Worm (Caenorhabditis elegans): ENCODE data around the gene C25E10.10.

The C25E10.10 gene

ce11 chrV:9056253-9056652 is at the start of gene C25E10.10:
TSS of gene C25E10.10 (minus strand) at chrV:9056353.
- TF ChIP-seq ets-7 (tag; optimal IDR thresholded peaks at IDR 0.05) (no peak), tbx-11 (GFP tag; IDR thresholded peaks at IDR 0.05) (no peak), hmbx-1 (tag; optimal IDR thresholded peaks at IDR 0.05) (no peak), ceh-13 (GFP tag; optimal IDR thresholded peaks at IDR 0.05) (no peak), B0310.2 (tag; optimal IDR thresholded peaks at IDR 0.05) (no peak), tra-4 (tag; optimal IDR thresholded peaks at IDR 0.05) (no peak), scrt-1 (GFP tag; IDR thresholded peaks at IDR 0.05) (no peak), pes-1 (GFP tag; IDR thresholded peaks at IDR 0.05) (no peak), hmg-4 (GFP tag; optimal IDR thresholded peaks at IDR 0.05) (no peak), aly-1 (tag; optimal IDR thresholded peaks at IDR 0.05) (no peak), F13C5.2 (tag; optimal IDR thresholded peaks at IDR 0.05) (no peak)

DNA sequence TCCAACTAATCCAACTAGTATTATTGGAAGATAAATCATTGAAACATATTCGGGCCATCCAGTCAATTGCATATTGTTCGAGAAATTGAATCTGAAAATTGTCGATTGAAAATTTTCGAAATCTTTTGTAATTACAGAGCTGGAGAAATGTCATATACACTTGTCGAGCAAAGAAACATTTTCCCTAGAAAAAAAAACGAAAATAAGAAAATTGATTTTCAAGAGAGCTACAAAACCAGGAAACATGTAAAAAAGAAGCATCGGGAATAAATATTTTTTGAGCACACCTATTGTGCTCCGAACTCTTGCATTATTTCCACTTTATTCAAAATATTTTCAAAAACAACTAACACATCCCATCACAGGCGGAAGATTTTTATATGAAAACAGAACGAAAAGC is 44.9 kb upstream of the C25E10.10 start, which contains the start of gene frpr-6:
Gene frpr-6, minus strand, starts transcription at position 101 of the 400 bp plus-strand sequence.
- no peak for TF ChIP-seq tra-4 (tag; optimal IDR thresholded peaks at IDR 0.05)
- no peak for TF ChIP-seq scrt-1 (GFP tag; IDR thresholded peaks at IDR 0.05)
- TF ChIP-seq aly-1 (tag; optimal IDR thresholded peaks at IDR 0.05) = no peak
- TF ChIP-seq hmbx-1 (tag; optimal IDR thresholded peaks at IDR 0.05) = no peak
- no peak for TF ChIP-seq pes-1 (GFP tag; IDR thresholded peaks at IDR 0.05)
- no peak for TF ChIP-seq tbx-37 (GFP tag; conservative IDR thresholded peaks at IDR 0.05)
- TF ChIP-seq ceh-13 (GFP tag; optimal IDR thresholded peaks at IDR 0.05) = no peak
- TF ChIP-seq ceh-36 (tag; optimal IDR thresholded peaks at IDR 0.05) = no peak
- TF ChIP-seq ama-1 (optimal IDR thresholded peaks at IDR 0.05) = no peak
- TF ChIP-seq F13C5.2 (tag; optimal IDR thresholded peaks at IDR 0.05) = no peak
- TF ChIP-seq flt-1 (GFP tag; IDR thresholded peaks at IDR 0.05) = no peak
- no peak for TF ChIP-seq ets-7 (tag; optimal IDR thresholded peaks at IDR 0.05)
- no peak for TF ChIP-seq B0310.2 (tag; optimal IDR thresholded peaks at IDR 0.05)
- TF ChIP-seq hnd-1 (tag; optimal IDR thresholded peaks at IDR 0.05) = no peak
- TF ChIP-seq tbx-11 (GFP tag; IDR thresholded peaks at IDR 0.05) = no peak
- TF ChIP-seq sea-1 (GFP tag; conservative IDR thresholded peaks at IDR 0.05) = no peak
- no peak for TF ChIP-seq hmg-4 (GFP tag; optimal IDR thresholded peaks at IDR 0.05)

DNA sequence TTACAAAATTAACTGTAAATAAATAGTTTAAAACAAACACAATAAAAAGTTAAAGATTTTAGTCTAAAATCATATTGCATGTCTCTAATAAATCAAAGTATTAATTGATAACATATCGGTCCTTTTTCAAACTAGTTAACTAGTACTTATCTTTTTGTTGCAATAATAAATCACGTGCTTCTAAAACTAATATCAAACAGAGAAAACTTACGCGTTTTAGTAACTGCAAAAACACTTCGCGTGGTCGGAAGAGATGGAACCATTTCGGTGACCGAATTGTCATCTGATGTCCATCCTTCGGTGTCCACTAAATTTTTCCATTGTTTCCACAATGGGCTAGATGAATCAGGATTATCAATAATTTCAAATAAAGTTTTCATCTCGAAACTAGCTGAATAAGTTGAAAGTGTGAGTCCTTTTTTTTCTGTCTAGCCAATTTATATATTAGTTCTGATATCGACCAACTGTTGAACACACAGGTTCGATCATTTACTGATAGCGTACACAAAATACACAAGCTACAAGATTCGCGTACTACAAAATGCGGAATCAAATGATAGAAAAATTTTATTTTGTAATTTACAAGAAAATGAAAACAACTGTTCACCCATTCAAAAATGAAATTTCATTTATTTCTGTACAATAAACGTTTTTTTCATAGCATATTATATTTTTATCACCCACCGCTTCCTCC is 42.3 kb upstream of the C25E10.10 start, which contains the start of gene F21C10.9:
Gene F21C10.9, minus strand, starts transcription at position 417 of the 694 bp plus-strand sequence.
- TF ChIP-seq scrt-1 (GFP tag; IDR thresholded peaks at IDR 0.05) (no peak), tbx-11 (GFP tag; IDR thresholded peaks at IDR 0.05) (no peak)

- TF ChIP-seq sea-1 (GFP tag; conservative IDR thresholded peaks at IDR 0.05) = no peak
- no peak for TF ChIP-seq tbx-37 (GFP tag; conservative IDR thresholded peaks at IDR 0.05)
- TF ChIP-seq tbx-11 (GFP tag; IDR thresholded peaks at IDR 0.05) = no peak
- TF ChIP-seq hmg-4 (GFP tag; optimal IDR thresholded peaks at IDR 0.05) = no peak
- no peak for TF ChIP-seq F13C5.2 (tag; optimal IDR thresholded peaks at IDR 0.05)
These were observed 41.1 kb upstream of the C25E10.10 start for ce11 chrV:9097213-9097612.

ce11 chrV:9096674-9097073 is 40.5 kb upstream of the C25E10.10 start:
- TF ChIP-seq hmg-4 (GFP tag; optimal IDR thresholded peaks at IDR 0.05) = no peak

- TF ChIP-seq F13C5.2 (tag; optimal IDR thresholded peaks at IDR 0.05) = peak; percentile 30
- no peak for TF ChIP-seq scrt-1 (GFP tag; IDR thresholded peaks at IDR 0.05)
- TF ChIP-seq aly-1 (tag; optimal IDR thresholded peaks at IDR 0.05) = peak; percentile 24
These were observed 39.6 kb upstream of the C25E10.10 start, which contains the start of gene F21C10.10 for ce11 chrV:9095613-9096317. TSS of gene F21C10.10 (plus strand) at chrV:9096267.

DNA sequence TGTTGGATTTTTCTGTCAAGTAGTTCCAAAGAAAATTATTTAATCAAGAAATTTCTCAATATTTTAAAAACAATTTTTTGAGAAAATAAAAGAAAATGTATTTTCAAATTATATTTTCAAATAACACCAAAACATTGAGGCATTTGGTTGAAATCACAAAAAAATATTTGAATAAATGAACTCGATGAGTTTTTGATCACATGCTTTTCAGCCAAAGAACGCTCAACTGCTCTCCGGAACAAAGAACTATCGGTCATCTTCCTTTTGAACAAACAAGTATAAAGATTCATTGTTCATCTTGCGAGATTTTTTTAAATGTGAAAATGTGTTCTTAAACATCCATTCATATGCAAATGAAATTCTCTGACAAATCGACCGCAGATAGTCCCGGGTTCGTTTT is 38.8 kb upstream of the C25E10.10 start:
- TF ChIP-seq tbx-11 (GFP tag; IDR thresholded peaks at IDR 0.05) = no peak
- TF ChIP-seq sea-1 (GFP tag; conservative IDR thresholded peaks at IDR 0.05) = no peak
- no peak for TF ChIP-seq F13C5.2 (tag; optimal IDR thresholded peaks at IDR 0.05)

DNA sequence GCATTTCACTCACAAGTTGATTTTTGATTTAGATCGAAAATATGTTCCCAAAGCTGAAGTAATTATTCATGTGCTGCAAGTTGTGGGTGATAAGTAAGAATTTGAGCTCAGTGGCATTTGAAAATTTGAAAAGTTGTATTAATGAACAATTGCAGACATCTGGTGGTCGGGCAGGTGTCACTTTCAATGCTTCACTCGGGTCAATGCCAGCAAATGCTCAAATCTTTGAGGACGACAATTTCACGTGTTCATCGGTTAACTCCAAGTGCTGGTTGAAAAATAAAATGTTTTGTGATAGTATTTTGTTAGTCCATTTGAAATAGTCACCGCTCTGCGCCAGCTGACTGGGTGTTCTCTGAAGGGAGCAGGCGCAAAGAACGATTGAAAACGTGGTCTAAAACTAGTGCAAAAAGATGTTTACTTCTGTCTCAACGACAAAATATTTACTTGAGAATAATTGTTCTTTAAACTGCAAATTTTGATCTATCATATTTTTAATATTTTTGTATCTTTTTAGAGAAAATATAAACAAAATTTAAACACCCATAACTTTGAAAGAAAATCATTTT is 38.0 kb upstream of the C25E10.10 start:
- TF ChIP-seq tra-4 (tag; optimal IDR thresholded peaks at IDR 0.05) (no peak), tbx-37 (GFP tag; conservative IDR thresholded peaks at IDR 0.05) (no peak), ets-7 (tag; optimal IDR thresholded peaks at IDR 0.05) (no peak), hmbx-1 (tag; optimal IDR thresholded peaks at IDR 0.05) (no peak), sea-1 (GFP tag; conservative IDR thresholded peaks at IDR 0.05) (no peak), ceh-36 (tag; optimal IDR thresholded peaks at IDR 0.05) (no peak), F13C5.2 (tag; optimal IDR thresholded peaks at IDR 0.05) (no peak), flt-1 (GFP tag; IDR thresholded peaks at IDR 0.05) (no peak), B0310.2 (tag; optimal IDR thresholded peaks at IDR 0.05) (no peak), tbx-11 (GFP tag; IDR thresholded peaks at IDR 0.05) (no peak), hmg-4 (GFP tag; optimal IDR thresholded peaks at IDR 0.05) (no peak), scrt-1 (GFP tag; IDR thresholded peaks at IDR 0.05) (no peak), pes-1 (GFP tag; IDR thresholded peaks at IDR 0.05) (no peak)
